Fruit fly (Drosophila melanogaster) whole organism, embryonic: Measurements from ENCODE around the gene MESR6.

Experiments used
- CG10274 ChIP-seq: fragments of 200-800 bp; sonication (Bioruptor generic); optimal IDR thresholded peaks from 3 replicates; lab custom pipeline; 2017; ENCODE audit warnings: missing biosample characterization, mild to moderate bottlenecking, missing genetic modification characterization
- CG11247 ChIP-seq: fragments of 200-800 bp; sonication (Bioruptor generic); IDR thresholded peaks from 2 replicates; pipeline ENCODE4 v1.3.6; 2022; ENCODE audit warnings: missing biosample characterization, missing genetic modification characterization
- CG11456 ChIP-seq: fragments of 200-800 bp; sonication (Bioruptor generic); IDR thresholded peaks from 3 replicates; pipeline ENCODE4 v1.3.6; 2022; ENCODE audit warnings: missing biosample characterization, missing genetic modification characterization
- CG11723 ChIP-seq: fragments of 200-800 bp; sonication (Bioruptor generic); optimal IDR thresholded peaks from 2 replicates; lab custom pipeline; 2017; ENCODE audit warnings: missing biosample characterization, mild to moderate bottlenecking, missing genetic modification characterization
- CG12236 ChIP-seq: fragments of 200-800 bp; sonication (Bioruptor generic); optimal IDR thresholded peaks from 2 replicates; lab custom pipeline; 2016; ENCODE audit warnings: missing biosample characterization, missing genetic modification characterization
- CG13123 ChIP-seq: fragments of 200-800 bp; sonication (Bioruptor generic); optimal IDR thresholded peaks from 2 replicates; lab custom pipeline; 2016; ENCODE audit warnings: missing biosample characterization, missing genetic modification characterization
- CG14860 ChIP-seq: fragments of 200-800 bp; sonication (Bioruptor generic); IDR thresholded peaks from 3 replicates; pipeline ENCODE4 v1.3.6; 2022; ENCODE audit warnings: missing biosample characterization, missing genetic modification characterization; ENCODE audit not compliant: partially characterized antibody
- CG15601 ChIP-seq: fragments of 200-800 bp; sonication (Bioruptor generic); optimal IDR thresholded peaks from 3 replicates; lab custom pipeline; 2019; ENCODE audit warnings: missing biosample characterization, mild to moderate bottlenecking, missing genetic modification characterization, moderate library complexity
- CG18262 ChIP-seq: fragments of 200-800 bp; optimal IDR thresholded peaks from 3 replicates; lab custom pipeline; 2019; ENCODE audit warnings: missing biosample characterization, mild to moderate bottlenecking, missing genetic modification characterization, moderate library complexity
- CG18476 ChIP-seq: fragments of 200-800 bp; sonication (Bioruptor generic); optimal IDR thresholded peaks from 2 replicates; lab custom pipeline; 2016; ENCODE audit warnings: missing biosample characterization, mild to moderate bottlenecking, missing genetic modification characterization
- CG2116 ChIP-seq: fragments of 200-800 bp; sonication (Bioruptor generic); optimal IDR thresholded peaks from 3 replicates; lab custom pipeline; 2018; ENCODE audit warnings: missing biosample characterization, mild to moderate bottlenecking, missing genetic modification characterization
- CG32532 ChIP-seq: fragments of 200-800 bp; sonication (Bioruptor generic); IDR thresholded peaks from 2 replicates; pipeline ENCODE4 v1.3.6; 2022; ENCODE audit warnings: missing biosample characterization, missing genetic modification characterization
- CG3281 ChIP-seq: fragments of 200-800 bp; sonication (Bioruptor generic); optimal IDR thresholded peaks from 3 replicates; lab custom pipeline; 2017; ENCODE audit warnings: missing biosample characterization, mild to moderate bottlenecking, missing genetic modification characterization
- CG34422 ChIP-seq: fragments of 200-800 bp; sonication (Bioruptor generic); IDR thresholded peaks from 3 replicates; pipeline ENCODE4 v1.3.6; 2022; ENCODE audit warnings: missing biosample characterization, missing genetic modification characterization
- CG4854 ChIP-seq: fragments of 200-800 bp; sonication (Bioruptor generic); optimal IDR thresholded peaks from 2 replicates; lab custom pipeline; 2016; ENCODE audit warnings: missing biosample characterization, missing genetic modification characterization, inconsistent platforms
- CG6175 ChIP-seq: fragments of 200-800 bp; sonication (Bioruptor generic); IDR thresholded peaks from 3 replicates; pipeline ENCODE4 v1.3.6; 2022; ENCODE audit warnings: missing biosample characterization, missing genetic modification characterization
- CG6272 ChIP-seq: fragments of 200-800 bp; sonication (Bioruptor generic); IDR thresholded peaks from 2 replicates; pipeline ENCODE4 v1.3.6; 2022; ENCODE audit warnings: missing biosample characterization, missing genetic modification characterization
- CG7271 ChIP-seq: fragments of 200-800 bp; sonication (Bioruptor generic); optimal IDR thresholded peaks from 2 replicates; lab custom pipeline; 2018; ENCODE audit warnings: missing biosample characterization, mild to moderate bottlenecking, missing genetic modification characterization, moderate library complexity
- CG7357 ChIP-seq: fragments of 200-800 bp; sonication (Bioruptor generic); IDR thresholded peaks from 3 replicates; pipeline ENCODE4 v1.3.6; 2022; ENCODE audit warnings: missing biosample characterization, missing genetic modification characterization
- D19B ChIP-seq: fragments of 200-800 bp; sonication (Bioruptor generic); optimal IDR thresholded peaks from 2 replicates; lab custom pipeline; 2017; ENCODE audit warnings: missing biosample characterization, mild to moderate bottlenecking, missing genetic modification characterization
- Dip3 ChIP-seq: fragments of 200-800 bp; sonication (Bioruptor generic); optimal IDR thresholded peaks from 3 replicates; lab custom pipeline; 2016; ENCODE audit warnings: missing biosample characterization, missing genetic modification characterization
- Dp ChIP-seq: fragments of 200-800 bp; sonication (Bioruptor generic); optimal IDR thresholded peaks from 2 replicates; lab custom pipeline; 2018; ENCODE audit warnings: missing biosample characterization, mild to moderate bottlenecking, missing genetic modification characterization, moderate library complexity
- Fer2 ChIP-seq: fragments of 200-800 bp; sonication (Bioruptor generic); optimal IDR thresholded peaks from 2 replicates; lab custom pipeline; 2018; ENCODE audit warnings: missing biosample characterization, mild to moderate bottlenecking, missing genetic modification characterization, moderate library complexity
- Gug ChIP-seq: fragments of 200-800 bp; sonication (Bioruptor generic); IDR thresholded peaks from 4 replicates; pipeline ENCODE4 v1.3.6; 2022; ENCODE audit warnings: missing biosample characterization, missing genetic modification characterization
- Hmr ChIP-seq: fragments of 200-800 bp; sonication (Bioruptor generic); optimal IDR thresholded peaks from 3 replicates; lab custom pipeline; 2017; ENCODE audit warnings: mild to moderate bottlenecking, missing biosample characterization, missing genetic modification reagents, missing genetic modification characterization
- Med ChIP-seq: fragments of 200-800 bp; sonication (Bioruptor generic); peaks from one replicate; lab custom pipeline; 2016; ENCODE audit warnings: missing biosample characterization, missing genetic modification characterization, mild to moderate bottlenecking, inconsistent platforms, moderate library complexity
- NC2α ChIP-seq: fragments of 200-800 bp; sonication (Bioruptor generic); optimal IDR thresholded peaks from 2 replicates; lab custom pipeline; 2016; ENCODE audit warnings: missing biosample characterization, missing genetic modification characterization
- Rfx ChIP-seq: fragments of 200-800 bp; sonication (Bioruptor generic); IDR thresholded peaks from 2 replicates; pipeline ENCODE4 v1.3.6; 2022; ENCODE audit warnings: missing biosample characterization, missing genetic modification characterization
- Sry-δ ChIP-seq: fragments of 200-800 bp; sonication (Bioruptor generic); optimal IDR thresholded peaks from 2 replicates; lab custom pipeline; 2016; ENCODE audit warnings: missing biosample characterization, missing genetic modification characterization
- ato ChIP-seq: fragments of 200-800 bp; sonication (Bioruptor generic); IDR thresholded peaks from 2 replicates; pipeline ENCODE4 v1.3.6; 2022; ENCODE audit warnings: missing biosample characterization, missing genetic modification characterization; ENCODE audit not compliant: partially characterized antibody
- croc ChIP-seq: fragments of 200-800 bp; sonication (Bioruptor generic); conservative IDR thresholded peaks from 3 replicates; pipeline ENCODE4 v1.3.6; 2022; ENCODE audit warnings: missing biosample characterization, missing genetic modification characterization
- esg ChIP-seq: fragments of 200-800 bp; sonication (Bioruptor generic); conservative IDR thresholded peaks from 2 replicates; pipeline ENCODE4 v1.3.6; 2022; ENCODE audit warnings: missing biosample characterization, missing genetic modification characterization
- ewg ChIP-seq: fragments of 200-800 bp; sonication (Bioruptor generic); optimal IDR thresholded peaks from 3 replicates; lab custom pipeline; 2017; ENCODE audit warnings: mild to moderate bottlenecking, missing biosample characterization, missing genetic modification reagents, missing genetic modification characterization
- gce ChIP-seq: fragments of 200-800 bp; sonication (Bioruptor generic); IDR thresholded peaks from 3 replicates; pipeline ENCODE4 v1.3.6; 2022; ENCODE audit warnings: missing biosample characterization, missing genetic modification characterization
- grn ChIP-seq: fragments of 200-800 bp; sonication (Bioruptor generic); optimal IDR thresholded peaks from 3 replicates; lab custom pipeline; 2017; ENCODE audit warnings: missing biosample characterization, missing genetic modification characterization
- gsb-n ChIP-seq: fragments of 200-800 bp; sonication (Bioruptor generic); optimal IDR thresholded peaks from 3 replicates; lab custom pipeline; 2018; ENCODE audit warnings: missing biosample characterization, mild to moderate bottlenecking, missing genetic modification characterization
- hb ChIP-seq: fragments of 200-800 bp; sonication (Bioruptor generic); IDR thresholded peaks from 3 replicates; pipeline ENCODE4 v1.3.6; 2022; ENCODE audit warnings: missing biosample characterization, missing genetic modification characterization; ENCODE audit not compliant: partially characterized antibody
- nerfin-2 ChIP-seq: fragments of 200-800 bp; sonication (Bioruptor generic); IDR thresholded peaks from 2 replicates; pipeline ENCODE4 v1.3.6; 2022; ENCODE audit warnings: missing biosample characterization, missing genetic modification characterization; ENCODE audit not compliant: partially characterized antibody
- pho ChIP-seq: fragments of 200-800 bp; sonication (Bioruptor generic); optimal IDR thresholded peaks from 2 replicates; lab custom pipeline; 2016; ENCODE audit warnings: missing biosample characterization, missing genetic modification characterization
- phol ChIP-seq: fragments of 200-800 bp; sonication (Bioruptor generic); optimal IDR thresholded peaks from 3 replicates; lab custom pipeline; 2018; ENCODE audit warnings: missing biosample characterization, mild to moderate bottlenecking, missing genetic modification characterization, moderate library complexity
- psq ChIP-seq: fragments of 200-800 bp; sonication (Bioruptor generic); optimal IDR thresholded peaks from 2 replicates; lab custom pipeline; 2017; ENCODE audit warnings: missing biosample characterization, missing genetic modification characterization
- rib ChIP-seq: fragments of 200-800 bp; sonication (Bioruptor generic); IDR thresholded peaks from 2 replicates; pipeline ENCODE4 v1.3.6; 2022; ENCODE audit warnings: missing biosample characterization, missing genetic modification characterization
- sd ChIP-seq: fragments of 200-800 bp; sonication (Bioruptor generic); optimal IDR thresholded peaks from 3 replicates; lab custom pipeline; 2018; ENCODE audit warnings: missing biosample characterization, mild to moderate bottlenecking, missing genetic modification characterization, moderate library complexity
- shn ChIP-seq: fragments of 200-800 bp; sonication (Bioruptor generic); optimal IDR thresholded peaks from 3 replicates; lab custom pipeline; 2016; ENCODE audit warnings: missing biosample characterization, missing genetic modification characterization
- sna ChIP-seq: fragments of 200-800 bp; sonication (Bioruptor generic); IDR thresholded peaks from 2 replicates; pipeline ENCODE4 v1.3.6; 2022; ENCODE audit warnings: missing biosample characterization, missing genetic modification characterization; ENCODE audit not compliant: partially characterized antibody
- ttk ChIP-seq: fragments of 200-800 bp; sonication (Bioruptor generic); IDR thresholded peaks from 2 replicates; pipeline ENCODE4 v2.1.2; 2022; ENCODE audit warnings: missing biosample characterization, missing genetic modification characterization
- vvl ChIP-seq: fragments of 200-800 bp; sonication (Bioruptor generic); IDR thresholded peaks from 2 replicates; pipeline ENCODE4 v1.3.6; 2022; ENCODE audit warnings: missing biosample characterization, missing genetic modification characterization
- wek ChIP-seq: fragments of 200-800 bp; sonication (Bioruptor generic); optimal IDR thresholded peaks from 3 replicates; lab custom pipeline; 2018; ENCODE audit warnings: missing biosample characterization, mild to moderate bottlenecking, missing genetic modification characterization, moderate library complexity
- yki ChIP-seq: fragments of >200 bp; optimal IDR thresholded peaks from 3 replicates; lab custom pipeline; 2018

MESR6 gene

dm6 chr3L:19092125-19093058 lies at the start of gene MESR6 (continued):
- TF ChIP-seq phol (tag; lab: Kevin White, UChicago) (peak; percentile 60), Sry-δ (GFP tag; lab: Kevin White, UChicago) (peak; percentile 79), gsb-n (no peak), CG18476 (GFP tag; lab: Kevin White, UChicago) (no peak), sna (GFP tag; lab: Robert Waterston, UW) (peak; percentile 75), CG34422 (GFP tag; lab: Robert Waterston, UW) (0 out of 3 replicates have a peak, but pooled peaks have one; percentile 49), CG11247 (GFP tag; lab: Robert Waterston, UW) (no peak), CG3281 (GFP tag; lab: Kevin White, UChicago) (peak; percentile 47), CG6272 (GFP tag; lab: Robert Waterston, UW) (no peak), esg (GFP tag; lab: Robert Waterston, UW) (no peak), Gug (GFP tag; lab: Robert Waterston, UW) (no peak), shn (GFP tag; lab: Kevin White, UChicago) (no peak), CG6175 (GFP tag; lab: Robert Waterston, UW) (no peak), gce (GFP tag; lab: Robert Waterston, UW) (no peak), ato (peak; percentile 58), Dip3 (GFP tag; lab: Kevin White, UChicago) (no peak), CG7271 (tag; lab: Kevin White, UChicago) (no peak), CG7357 (no peak), NC2α (GFP tag; lab: Kevin White, UChicago) (no peak), Med (GFP tag; lab: Kevin White, UChicago) (peak; percentile 71), Fer2 (tag; lab: Kevin White, UChicago) (no peak), ewg (GFP tag; lab: Kevin White, UChicago) (no peak), hb (GFP tag; lab: Robert Waterston, UW) (peak; percentile 47), Rfx (peak; percentile 4; the same call in 1 of the 2 replicates), CG15601 (tag; lab: Kevin White, UChicago) (peak; percentile 58), rib (GFP tag; lab: Robert Waterston, UW) (peak; percentile 27; the same call in 1 of the 2 replicates), Hmr (no peak), ttk (GFP tag; lab: Robert Waterston, UW) (no peak), CG4854 (GFP tag; lab: Kevin White, UChicago) (no peak), pho (GFP tag; lab: Kevin White, UChicago) (no peak), CG18262 (tag; lab: Kevin White, UChicago) (peak; percentile 40), D19B (peak; percentile 55), vvl (GFP tag; lab: Robert Waterston, UW) (peak; percentile 5; the same call in 1 of the 2 replicates), nerfin-2 (GFP tag; lab: Robert Waterston, UW) (no peak), yki (lab: Kevin White, UChicago) (no peak), CG32532 (GFP tag; lab: Robert Waterston, UW) (no peak; the same call in 1 of the 2 replicates), psq (no peak), CG12236 (GFP tag; lab: Kevin White, UChicago) (no peak), grn (GFP tag; lab: Kevin White, UChicago) (no peak), croc (GFP tag; lab: Robert Waterston, UW) (no peak), CG11723 (no peak), wek (GFP tag; lab: Kevin White, UChicago) (no peak), sd (no peak), CG11456 (GFP tag; lab: Robert Waterston, UW) (0 out of 3 replicates have a peak, but pooled peaks have one; percentile 65), CG2116 (peak; percentile 71), CG10274 (GFP tag; lab: Kevin White, UChicago) (no peak), CG14860 (GFP tag; lab: Robert Waterston, UW) (peak; percentile 42), Dp (GFP tag; lab: Kevin White, UChicago) (peak; percentile 64), CG13123 (no peak)
